Worm (Caenorhabditis elegans) whole organism, mixed stage, embryonic: Measurements from ENCODE around the gene fipr-13.

Experiments used
- ceh-43 ChIP-seq: fragments of 200-800 bp; sonication (Bioruptor generic); optimal IDR thresholded peaks from 2 replicates; lab custom pipeline; 2018; ENCODE audit warnings: mild to moderate bottlenecking, missing genetic modification characterization, moderate library complexity, missing compliant biosample characterization
- ces-1 ChIP-seq: fragments of 150-350 bp; optimal IDR thresholded peaks from 2 replicates; lab custom pipeline; 2014; ENCODE audit warnings: missing biosample characterization, missing genetic modification reagents, missing genetic modification characterization
- cnd-1 ChIP-seq: fragments of 200-800 bp; sonication (Bioruptor generic); optimal IDR thresholded peaks from 2 replicates; lab custom pipeline; 2018; ENCODE audit warnings: mild to moderate bottlenecking, missing genetic modification characterization, missing compliant biosample characterization
- elt-1 ChIP-seq: sonication (generic microtip); optimal IDR thresholded peaks from 2 replicates; lab custom pipeline; 2017; ENCODE audit warnings: missing genetic modification characterization, mild to moderate bottlenecking, missing compliant biosample characterization, antibody characterized with exemption, moderate library complexity, borderline replicate concordance; ENCODE audit not compliant: insufficient read depth
- hlh-1 ChIP-seq: fragments of 150-350 bp; optimal IDR thresholded peaks from 2 replicates; lab custom pipeline; 2014; ENCODE audit warnings: missing biosample characterization, missing genetic modification reagents, missing genetic modification characterization
- lin-13 ChIP-seq: fragments of 150-350 bp; optimal IDR thresholded peaks from 2 replicates; lab custom pipeline; 2014; ENCODE audit warnings: missing biosample characterization, missing genetic modification characterization
- mls-2 ChIP-seq: sonication (generic microtip); optimal IDR thresholded peaks from 2 replicates; lab custom pipeline; 2016; ENCODE audit warnings: mild to moderate bottlenecking, missing genetic modification characterization, moderate library complexity, missing compliant biosample characterization
- pha-4 ChIP-seq: fragments of 150-350 bp; optimal IDR thresholded peaks from 2 replicates; lab custom pipeline; 2018; ENCODE audit warnings: missing biosample characterization, missing genetic modification reagents, missing genetic modification characterization
- sem-2 ChIP-seq: fragments of 200-800 bp; sonication (Bioruptor generic); optimal IDR thresholded peaks from 2 replicates; lab custom pipeline; 2018; ENCODE audit warnings: mild to moderate bottlenecking, missing genetic modification characterization, missing compliant biosample characterization
- unc-62 ChIP-seq: fragments of 150-350 bp; optimal IDR thresholded peaks from 2 replicates; lab custom pipeline; 2014; ENCODE audit warnings: missing biosample characterization, missing genetic modification reagents, missing genetic modification characterization
- zip-8 ChIP-seq: fragments of 150-350 bp; optimal IDR thresholded peaks from 2 replicates; lab custom pipeline; 2014; ENCODE audit warnings: missing biosample characterization, missing genetic modification characterization
- ztf-11 ChIP-seq: fragments of 150-350 bp; optimal IDR thresholded peaks from 2 replicates; lab custom pipeline; 2014; ENCODE audit warnings: missing biosample characterization, missing genetic modification characterization

- TF ChIP-seq lin-13 (tag; lab: Kevin White, UChicago) (peak; percentile 69), sem-2 (GFP tag; lab: Kevin White, UChicago) (no peak), ces-1 (GFP tag; lab: Kevin White, UChicago) (peak; percentile 58), hlh-1 (peak; percentile 60), unc-62 (peak; percentile 49), cnd-1 (tag; lab: Kevin White, UChicago) (peak; percentile 11), pha-4 (tag; lab: Kevin White, UChicago) (peak; percentile 22), ceh-43 (GFP tag; lab: Kevin White, UChicago) (no peak), ztf-11 (tag; lab: Kevin White, UChicago) (no peak), elt-1 (tag; lab: Kevin White, UChicago) (no peak), zip-8 (tag; lab: Kevin White, UChicago) (no peak), mls-2 (peak; percentile 63)
Measured at ce11 chrV:10039837-10040236, 24.5 kb upstream of the fipr-13 start.
